Fruit fly (Drosophila melanogaster) whole organism, wandering third instar larva: Measurements from ENCODE around the gene CG5080.

ENCODE experiments used
- Abd-B ChIP-seq: fragments of >200 bp; optimal IDR thresholded peaks from 2 replicates; lab custom pipeline; 2017; ENCODE audit warnings: missing biosample characterization, missing genetic modification characterization
- CG32264 ChIP-seq: fragments of 200-800 bp; sonication (Bioruptor generic); optimal IDR thresholded peaks from 2 replicates; lab custom pipeline; 2016; ENCODE audit warnings: missing biosample characterization, missing genetic modification characterization
- CG9705 ChIP-seq: fragments of 200-800 bp; sonication (Bioruptor generic); optimal IDR thresholded peaks from 2 replicates; lab custom pipeline; 2018; ENCODE audit warnings: missing biosample characterization, mild to moderate bottlenecking, missing genetic modification characterization
- CrebA ChIP-seq: fragments of 200-800 bp; sonication (Bioruptor generic); optimal IDR thresholded peaks from 2 replicates; lab custom pipeline; 2016; ENCODE audit warnings: missing biosample characterization, mild to moderate bottlenecking, missing genetic modification characterization, borderline replicate concordance
- Dfd ChIP-seq: fragments of >200 bp; optimal IDR thresholded peaks from 2 replicates; lab custom pipeline; 2017; ENCODE audit warnings: missing biosample characterization, missing genetic modification characterization
- Dif ChIP-seq: fragments of 200-275, 200-300 bp; sonication (Bioruptor generic); optimal IDR thresholded peaks from 2 replicates; lab custom pipeline; 2018; ENCODE audit warnings: missing biosample characterization, missing genetic modification characterization; ENCODE audit not compliant: partially characterized antibody
- GATAd ChIP-seq: sonication (Bioruptor generic); optimal IDR thresholded peaks from 2 replicates; lab custom pipeline; 2016; ENCODE audit warnings: missing biosample characterization, missing genetic modification characterization
- HLH106 ChIP-seq: fragments of 200-800 bp; optimal IDR thresholded peaks from 3 replicates; lab custom pipeline; 2019; ENCODE audit warnings: missing biosample characterization, mild to moderate bottlenecking, missing genetic modification characterization, moderate library complexity
- Hnf4 ChIP-seq: fragments of 200-800 bp; sonication (Bioruptor generic); optimal IDR thresholded peaks from 2 replicates; lab custom pipeline; 2016; ENCODE audit warnings: missing biosample characterization, mild to moderate bottlenecking, missing genetic modification characterization
- Hr78 ChIP-seq: fragments of >200 bp; optimal IDR thresholded peaks from 2 replicates; lab custom pipeline; 2017; ENCODE audit warnings: missing biosample characterization, missing genetic modification characterization
- Hr83 ChIP-seq: fragments of 200-300 bp; sonication (Bioruptor generic); optimal IDR thresholded peaks from 2 replicates; lab custom pipeline; 2016; ENCODE audit warnings: missing biosample characterization, mild to moderate bottlenecking, missing genetic modification characterization, moderate library complexity; ENCODE audit not compliant: poor library complexity, severe bottlenecking
- Jra ChIP-seq: sonication (Bioruptor generic); optimal IDR thresholded peaks from 2 replicates; lab custom pipeline; 2016; ENCODE audit warnings: missing biosample characterization, missing genetic modification characterization
- Mio ChIP-seq: sonication (Bioruptor generic); optimal IDR thresholded peaks from 2 replicates; lab custom pipeline; 2016; ENCODE audit warnings: missing biosample characterization, missing genetic modification characterization
- Myc ChIP-seq: fragments of >200 bp; optimal IDR thresholded peaks from 2 replicates; lab custom pipeline; 2017
- N ChIP-seq: fragments of >200 bp; optimal IDR thresholded peaks from 2 replicates; lab custom pipeline; 2018; ENCODE audit warnings: missing biosample characterization, missing external identifiers, missing genetic modification characterization
- OdsH ChIP-seq: fragments of 200-800 bp; sonication (Bioruptor generic); optimal IDR thresholded peaks from 2 replicates; lab custom pipeline; 2016; ENCODE audit warnings: missing biosample characterization, mild to moderate bottlenecking, missing genetic modification characterization
- Rel ChIP-seq, 2 experiments: fragments of 200-800 bp; sonication (Bioruptor generic) in 1 of 2; optimal IDR thresholded peaks; 2 replicates in 1 of 2; 3 replicates in 1 of 2; lab custom pipeline; 2016 to 2019; ENCODE audit warnings: mild to moderate bottlenecking in 2 of 2, missing biosample characterization in 2 of 2, missing genetic modification characterization in 2 of 2, moderate library complexity in 1 of 2
- Sp1 ChIP-seq: fragments of 200-800 bp; sonication (Bioruptor generic); optimal IDR thresholded peaks from 3 replicates; lab custom pipeline; 2019; ENCODE audit warnings: missing biosample characterization, mild to moderate bottlenecking, missing genetic modification characterization, moderate library complexity
- Vsx2 ChIP-seq: fragments of 200-300, 225-300 bp; sonication (Bioruptor generic); optimal IDR thresholded peaks from 2 replicates; lab custom pipeline; 2018; ENCODE audit warnings: missing biosample characterization, missing genetic modification characterization; ENCODE audit not compliant: partially characterized antibody
- br ChIP-seq: fragments of 200-800 bp; sonication (Bioruptor generic); optimal IDR thresholded peaks from 2 replicates; lab custom pipeline; 2016; ENCODE audit warnings: missing biosample characterization, missing genetic modification characterization
- brk ChIP-seq: fragments of 200-800 bp; sonication (Bioruptor generic); optimal IDR thresholded peaks from 2 replicates; lab custom pipeline; 2016; ENCODE audit warnings: missing biosample characterization, mild to moderate bottlenecking, missing genetic modification characterization
- dl ChIP-seq, 2 experiments: fragments of 175-275, 200-275 bp in 1 of 2; fragments of 200-275 bp in 1 of 2; sonication (Bioruptor generic); optimal IDR thresholded peaks; lab custom pipeline; 2018; ENCODE audit warnings: mild to moderate bottlenecking in 2 of 2, missing biosample characterization in 2 of 2, missing genetic modification characterization in 2 of 2, moderate library complexity in 2 of 2; ENCODE audit not compliant: partially characterized antibody in 2 of 2, insufficient read depth in 1 of 2
- dmrt93B ChIP-seq: fragments of 200-800 bp; sonication (Bioruptor generic); optimal IDR thresholded peaks from 2 replicates; lab custom pipeline; 2018; ENCODE audit warnings: missing biosample characterization, mild to moderate bottlenecking, missing genetic modification characterization
- dsf ChIP-seq: sonication (Bioruptor generic); optimal IDR thresholded peaks from 2 replicates; lab custom pipeline; 2016; ENCODE audit warnings: missing biosample characterization, missing genetic modification characterization, borderline replicate concordance
- ey ChIP-seq: fragments of 200-800 bp; sonication (Bioruptor generic); optimal IDR thresholded peaks from 2 replicates; lab custom pipeline; 2016; ENCODE audit warnings: missing biosample characterization, missing genetic modification characterization
- foxo ChIP-seq, 2 experiments: fragments of 200-800 bp; sonication (Bioruptor generic); optimal IDR thresholded peaks; 2 replicates in 1 of 2; 3 replicates in 1 of 2; lab custom pipeline; 2016 to 2017; ENCODE audit warnings: missing biosample characterization in 2 of 2, missing genetic modification characterization in 2 of 2
- fru ChIP-seq: fragments of 200-800 bp; sonication (Bioruptor generic); optimal IDR thresholded peaks from 3 replicates; lab custom pipeline; 2016; ENCODE audit warnings: missing biosample characterization, mild to moderate bottlenecking, missing genetic modification characterization
- h ChIP-seq: fragments of 200-800 bp; sonication (Bioruptor generic); optimal IDR thresholded peaks from 3 replicates; lab custom pipeline; 2016; ENCODE audit warnings: missing biosample characterization, mild to moderate bottlenecking, missing genetic modification characterization
- jim ChIP-seq: fragments of 175-275, 200-325 bp; sonication (Bioruptor generic); optimal IDR thresholded peaks from 2 replicates; lab custom pipeline; 2016; ENCODE audit warnings: missing biosample characterization, mild to moderate bottlenecking, missing genetic modification characterization
- lola ChIP-seq: fragments of >200 bp; optimal IDR thresholded peaks from 2 replicates; lab custom pipeline; 2017; ENCODE audit warnings: missing biosample characterization, missing genetic modification characterization
- pan ChIP-seq: fragments of >200 bp; optimal IDR thresholded peaks from 2 replicates; lab custom pipeline; 2017
- psq ChIP-seq: fragments of 200-800 bp; sonication (Bioruptor generic); optimal IDR thresholded peaks from 3 replicates; lab custom pipeline; 2017; ENCODE audit warnings: missing biosample characterization, mild to moderate bottlenecking, missing genetic modification characterization, moderate library complexity
- rgr ChIP-seq: fragments of 200-800 bp; sonication (Bioruptor generic); optimal IDR thresholded peaks from 3 replicates; lab custom pipeline; 2016; ENCODE audit warnings: missing biosample characterization, mild to moderate bottlenecking, missing genetic modification characterization
- sage ChIP-seq: fragments of 200-800 bp; sonication (Bioruptor generic); optimal IDR thresholded peaks from 2 replicates; lab custom pipeline; 2016; ENCODE audit warnings: missing biosample characterization, mild to moderate bottlenecking, missing genetic modification characterization
- sv ChIP-seq: fragments of 200-800 bp; sonication (Bioruptor generic); optimal IDR thresholded peaks from 3 replicates; lab custom pipeline; 2016; ENCODE audit warnings: missing biosample characterization, missing genetic modification characterization
- tai ChIP-seq: sonication (Bioruptor generic); optimal IDR thresholded peaks from 2 replicates; lab custom pipeline; 2016; ENCODE audit warnings: missing biosample characterization, missing genetic modification characterization
- usp ChIP-seq: fragments of >200 bp; optimal IDR thresholded peaks from 2 replicates; lab custom pipeline; 2017; ENCODE audit warnings: missing biosample characterization, missing genetic modification characterization
- woc ChIP-seq: sonication (Bioruptor generic); optimal IDR thresholded peaks from 2 replicates; lab custom pipeline; 2016; ENCODE audit warnings: missing biosample characterization, mild to moderate bottlenecking, missing genetic modification characterization

Gene CG5080

dm6 chr2L:1185642-1186497 lies 22.2 kb upstream of the CG5080 start, which contains the start of gene CG5001 (continued):
- peak; percentile 60 for TF ChIP-seq CG9705 (GFP tag; lab: Kevin White, UChicago)
- TF ChIP-seq Abd-B (GFP tag; lab: Kevin White, UChicago): no peak
- TF ChIP-seq CG32264: peak; percentile 38
- no peak for TF ChIP-seq Myc (lab: Kevin White, UChicago)
- no peak for TF ChIP-seq woc
- no peak for TF ChIP-seq Jra (GFP tag; lab: Kevin White, UChicago)
- peak; percentile 75 for TF ChIP-seq OdsH (GFP tag; lab: Kevin White, UChicago)

DNA sequence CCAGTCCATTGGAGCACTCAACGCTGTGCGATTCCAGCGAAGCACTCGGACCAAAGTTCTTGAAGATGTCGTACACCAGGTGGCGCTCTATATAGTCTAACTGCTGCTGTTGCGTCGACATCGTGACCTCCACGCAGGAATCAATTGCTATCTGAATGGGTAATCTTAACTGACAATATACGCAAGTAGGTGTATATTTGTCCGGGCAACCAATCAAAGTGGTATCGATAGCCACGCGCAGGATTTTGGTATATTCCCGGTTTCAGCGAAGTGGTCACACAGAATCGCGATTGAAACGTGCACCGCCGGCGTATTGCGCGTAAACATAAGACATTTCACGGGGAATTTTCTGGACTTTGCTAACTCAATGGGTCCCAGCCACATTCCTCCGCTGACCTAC lies 20.1 kb upstream of the CG5080 start, which contains the start of the genes CG5126 and Tgt:
Gene CG5126 (minus strand): TSS at position 222 of the 400 bp plus-strand sequence.
Gene Tgt (plus strand): TSS at position 267 of the 400 bp plus-strand sequence.
- no peak for TF ChIP-seq OdsH (GFP tag; lab: Kevin White, UChicago)
- no peak for TF ChIP-seq pan (lab: Kevin White, UChicago)
- TF ChIP-seq Rel (GFP tag; optimal IDR thresholded peaks at IDR 0.05; lab: Kevin White, UChicago): no peak
- TF ChIP-seq Rel (tag; optimal IDR thresholded peaks at IDR 0.05; lab: Kevin White, UChicago): peak; percentile 81

DNA sequence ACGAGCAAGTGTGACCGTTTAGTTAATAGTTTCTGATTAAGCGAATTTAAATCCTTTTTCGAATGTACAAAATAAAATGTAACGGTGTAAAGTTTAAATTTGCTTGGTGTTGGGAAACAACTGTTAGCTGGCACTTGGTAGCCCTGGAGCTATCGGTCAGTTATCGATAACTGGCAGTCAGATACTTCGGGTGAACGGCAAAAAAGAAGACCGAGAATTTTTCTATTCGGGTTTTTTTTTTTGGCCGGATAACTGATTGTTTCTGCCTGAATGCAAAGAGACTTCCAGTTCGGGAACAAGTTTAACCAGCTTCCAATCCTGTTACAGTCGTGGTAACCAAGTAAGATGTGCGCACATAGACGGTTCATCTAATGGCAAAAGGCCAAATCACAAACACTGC lies 13.8 kb upstream of the CG5080 start, which contains the start of gene CG4896:
Gene CG4896 (plus strand): TSS at position 169 of the 400 bp plus-strand sequence.
- TF ChIP-seq Hr78 (GFP tag; lab: Kevin White, UChicago) (no peak), woc (no peak), Sp1 (GFP tag; lab: Kevin White, UChicago) (no peak), Hnf4 (GFP tag; lab: Kevin White, UChicago) (no peak), dmrt93B (GFP tag; lab: Kevin White, UChicago) (no peak), tai (GFP tag; lab: Kevin White, UChicago) (no peak), Rel (GFP tag; optimal IDR thresholded peaks at IDR 0.05; lab: Kevin White, UChicago) (no peak), Rel (tag; optimal IDR thresholded peaks at IDR 0.05; lab: Kevin White, UChicago) (peak; percentile 86), Hr83 (GFP tag; lab: Kevin White, UChicago) (peak; percentile 36), rgr (GFP tag; lab: Kevin White, UChicago) (no peak), sage (GFP tag; lab: Kevin White, UChicago) (no peak), fru (GFP tag; lab: Kevin White, UChicago) (no peak)

DNA sequence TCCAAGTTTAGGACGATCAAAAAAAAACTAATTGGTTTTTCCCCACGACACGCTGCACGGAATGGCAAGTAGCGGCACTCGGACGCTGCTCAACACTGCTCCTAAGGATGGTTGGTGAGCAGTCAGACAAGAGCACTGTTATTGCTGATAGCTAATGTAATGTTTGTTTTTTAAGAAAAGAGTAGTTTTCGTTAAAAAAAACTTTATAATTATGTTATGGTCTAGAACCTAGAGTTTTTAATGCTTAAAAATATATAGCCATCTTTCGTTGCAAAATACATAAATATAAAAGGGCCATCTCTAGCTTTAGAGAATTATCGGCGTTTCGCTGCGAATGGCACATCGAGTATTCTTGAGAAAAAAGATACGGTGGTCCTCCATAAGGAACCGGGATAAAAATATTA lies 9.0 kb upstream of the CG5080 start, which contains the start of the genes Charon and CG4887:
Gene Charon (minus strand): TSS at position 102 of the 404 bp plus-strand sequence.
Gene CG4887 (plus strand): TSS at position 306 of the 404 bp plus-strand sequence.
- TF ChIP-seq psq (GFP tag; lab: Kevin White, UChicago) (peak; percentile 83), dsf (no peak), Vsx2 (GFP tag; lab: Kevin White, UChicago) (no peak), Rel (GFP tag; optimal IDR thresholded peaks at IDR 0.05; lab: Kevin White, UChicago) (no peak), Rel (tag; optimal IDR thresholded peaks at IDR 0.05; lab: Kevin White, UChicago) (peak; percentile 100), fru (GFP tag; lab: Kevin White, UChicago) (no peak), tai (GFP tag; lab: Kevin White, UChicago) (no peak), HLH106 (tag; lab: Kevin White, UChicago) (peak; percentile 87), Dif (no peak), dmrt93B (GFP tag; lab: Kevin White, UChicago) (no peak), CG9705 (GFP tag; lab: Kevin White, UChicago) (peak; percentile 73), Sp1 (GFP tag; lab: Kevin White, UChicago) (peak; percentile 84), pan (lab: Kevin White, UChicago) (no peak), jim (GFP tag; lab: Kevin White, UChicago) (no peak), Myc (lab: Kevin White, UChicago) (peak; percentile 73), CG32264 (no peak), GATAd (GFP tag; lab: Kevin White, UChicago) (peak; percentile 88), Dfd (GFP tag; lab: Kevin White, UChicago) (no peak), OdsH (GFP tag; lab: Kevin White, UChicago) (peak; percentile 88), brk (GFP tag; lab: Kevin White, UChicago) (no peak), Hr78 (GFP tag; lab: Kevin White, UChicago) (no peak), sv (GFP tag; lab: Kevin White, UChicago) (peak; percentile 85), Hnf4 (GFP tag; lab: Kevin White, UChicago) (no peak), lola (no peak), h (GFP tag; lab: Kevin White, UChicago) (peak; percentile 94), sage (GFP tag; lab: Kevin White, UChicago) (no peak), Abd-B (GFP tag; lab: Kevin White, UChicago) (no peak), ey (GFP tag; lab: Kevin White, UChicago) (peak; percentile 89), CrebA (GFP tag; lab: Kevin White, UChicago) (no peak), rgr (GFP tag; lab: Kevin White, UChicago) (peak; percentile 90), usp (GFP tag; lab: Kevin White, UChicago) (no peak), Hr83 (GFP tag; lab: Kevin White, UChicago) (peak; percentile 16), Mio (peak; percentile 48), dl (GFP tag; optimal IDR thresholded peaks at IDR 0.05; lab: Kevin White, UChicago; ENCODE audit: insufficient read depth in 1 of 2, partially characterized antibody in 2 of 2) (no peak), foxo (GFP tag; optimal IDR thresholded peaks at IDR 0.05; lab: Kevin White, UChicago) (peak; percentile 41 to 93), br (GFP tag; lab: Kevin White, UChicago) (no peak), N (GFP tag; lab: Kevin White, UChicago) (no peak), Jra (GFP tag; lab: Kevin White, UChicago) (no peak)
